Fruit fly (Drosophila melanogaster): ENCODE results near the gene CG11839.
A peak's percentile ranks its signal among the peaks of the same experiment; 100 is the strongest.

Gene CG11839

DNA sequence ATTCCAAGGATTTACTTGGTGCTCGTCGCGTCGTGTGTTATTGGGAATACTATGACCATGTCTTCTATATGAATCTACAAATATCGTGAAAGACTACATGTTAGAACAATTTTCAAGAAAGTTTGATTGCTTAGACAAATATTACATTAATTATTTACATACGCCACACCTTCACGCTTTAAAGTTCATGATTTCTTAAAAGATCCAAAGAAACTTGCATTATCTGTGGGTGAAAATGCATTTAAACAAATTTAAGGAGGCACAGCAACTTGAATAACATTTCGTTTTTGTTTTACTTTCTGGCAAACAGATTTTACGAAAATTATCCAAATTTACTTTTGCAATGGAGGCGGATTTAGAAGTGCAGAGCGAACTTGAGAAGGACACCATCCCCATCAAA is 33.1 kb upstream of the CG11839 start, which contains the start of gene CG31115:
Gene CG31115, plus strand, starts transcription at position 301 of the 400 bp plus-strand sequence.
- TF ChIP-seq rn (GFP tag; IDR thresholded peaks at IDR 0.05) (no peak), CG32121 (GFP tag; IDR thresholded peaks at IDR 0.05) (no peak), CG12605 (GFP tag; IDR thresholded peaks at IDR 0.05) (no peak), Pif1B (GFP tag; optimal IDR thresholded peaks at IDR 0.05) (no peak), CG8159 (tag; optimal IDR thresholded peaks at IDR 0.05) (no peak)

DNA sequence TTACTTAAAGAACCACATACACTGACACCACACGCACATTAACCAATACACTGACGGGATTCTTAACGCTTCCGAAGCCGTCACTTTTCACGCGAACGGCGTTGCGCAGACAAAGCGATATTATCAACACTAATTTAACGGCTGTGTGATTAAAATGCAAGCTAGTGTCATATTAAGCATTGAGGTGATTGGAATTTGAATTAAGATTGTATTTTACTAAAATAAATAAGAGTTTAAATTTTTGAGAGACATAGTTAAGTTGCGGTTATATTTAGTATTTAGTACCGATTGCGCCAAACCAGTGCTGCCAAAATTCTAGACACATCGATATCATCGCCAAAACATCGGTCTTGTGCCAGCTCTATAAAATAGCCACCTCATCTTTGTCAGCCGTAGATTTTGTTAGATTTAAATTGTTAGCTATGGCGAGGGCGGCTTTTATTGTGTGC is 30.7 kb upstream of the CG11839 start, which contains the start of the genes Ythdf and bai:
Gene Ythdf, minus strand, starts transcription at position 222 of the 449 bp plus-strand sequence.
Gene bai, plus strand, starts transcription at position 347 of the 449 bp plus-strand sequence.
- no peak for TF ChIP-seq rn (GFP tag; IDR thresholded peaks at IDR 0.05)
- TF ChIP-seq gl (tag; optimal IDR thresholded peaks at IDR 0.05): no peak
- no peak for TF ChIP-seq CG4496 (GFP tag; IDR thresholded peaks at IDR 0.05)
- peak; percentile 72 for TF ChIP-seq CG9948 (tag; optimal IDR thresholded peaks at IDR 0.05)

DNA sequence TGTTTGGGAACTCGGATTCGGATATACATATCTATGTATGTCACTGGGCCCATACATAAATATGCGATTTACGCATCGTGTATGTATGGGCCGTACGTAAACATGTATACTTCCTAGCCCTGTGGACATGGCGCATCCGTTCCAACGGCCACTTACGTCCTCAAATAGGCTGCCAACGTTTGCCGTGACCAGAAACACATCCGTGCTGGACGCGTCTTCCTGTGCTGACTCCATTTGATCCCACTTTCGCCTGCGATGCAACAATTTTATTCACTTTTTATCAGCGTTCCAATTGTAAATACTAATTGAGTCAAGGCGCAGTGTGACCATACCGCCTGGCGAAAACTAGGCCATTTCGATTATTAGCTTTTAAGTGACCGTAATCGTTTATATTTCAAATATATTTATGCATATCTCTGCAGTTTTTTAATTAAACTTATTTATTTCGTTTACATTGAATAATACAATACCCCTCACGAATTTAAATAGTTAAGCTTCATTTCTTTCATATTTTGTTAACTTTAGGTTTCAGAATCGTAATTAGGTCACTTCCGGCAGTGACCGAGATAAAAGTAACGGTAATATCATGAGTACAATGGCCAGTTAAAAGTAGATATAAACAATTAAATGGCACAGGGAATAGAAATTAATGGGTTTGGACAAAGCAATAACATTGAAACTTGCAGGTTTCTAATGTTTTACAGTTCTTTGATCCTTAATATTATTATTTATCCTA is 24.7 kb upstream of the CG11839 start, which contains the start of gene 5PtaseI:
Gene 5PtaseI, minus strand, starts transcription at position 336 of the 736 bp plus-strand sequence.
- TF ChIP-seq CG9948 (tag; optimal IDR thresholded peaks at IDR 0.05): no peak
- TF ChIP-seq fd96Ca (GFP tag; IDR thresholded peaks at IDR 0.05): no peak
- no peak for TF ChIP-seq Pif1A (GFP tag; optimal IDR thresholded peaks at IDR 0.05)
- TF ChIP-seq CG8301 (tag; optimal IDR thresholded peaks at IDR 0.05): no peak
- no peak for TF ChIP-seq CG13204 (GFP tag; optimal IDR thresholded peaks at IDR 0.05)

DNA sequence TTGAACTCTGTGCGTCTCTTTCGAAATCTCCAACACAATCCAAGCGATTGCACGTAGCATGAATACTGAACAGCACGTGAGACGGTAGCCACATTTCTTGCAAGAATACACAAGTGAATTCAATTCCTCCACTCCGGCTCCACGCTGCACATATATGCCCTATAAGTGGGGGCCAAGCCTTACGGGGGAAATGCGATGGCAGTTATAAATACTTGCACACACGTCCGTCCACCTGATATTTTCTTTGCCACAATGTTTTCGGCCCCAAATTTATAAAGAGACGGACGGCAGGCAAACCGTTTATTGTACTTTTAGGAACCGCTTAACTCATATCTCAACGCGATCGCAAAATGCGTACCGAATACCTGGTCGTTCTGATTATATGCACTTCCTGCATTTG is 23.7 kb upstream of the CG11839 start, which contains the start of gene CG11786:
Gene CG11786, plus strand, starts transcription at position 301 of the 400 bp plus-strand sequence.
- TF ChIP-seq Pif1B (GFP tag; optimal IDR thresholded peaks at IDR 0.05): no peak
- no peak for TF ChIP-seq CG14655 (GFP tag; optimal IDR thresholded peaks at IDR 0.05)
- no peak for TF ChIP-seq gl (tag; optimal IDR thresholded peaks at IDR 0.05)
- no peak for TF ChIP-seq CG32121 (GFP tag; IDR thresholded peaks at IDR 0.05)
- TF ChIP-seq CG8159 (tag; optimal IDR thresholded peaks at IDR 0.05): no peak
- no peak for TF ChIP-seq EcR (GFP tag; optimal IDR thresholded peaks at IDR 0.05)
- TF ChIP-seq CG10348 (GFP tag; IDR thresholded peaks at IDR 0.05): no peak
- no peak for TF ChIP-seq CG13204 (GFP tag; optimal IDR thresholded peaks at IDR 0.05)
- TF ChIP-seq CG15710 (tag; optimal IDR thresholded peaks at IDR 0.05): no peak
- TF ChIP-seq Snoo (tag; optimal IDR thresholded peaks at IDR 0.05): no peak
- no peak for TF ChIP-seq CG8301 (tag; optimal IDR thresholded peaks at IDR 0.05)
- no peak for TF ChIP-seq CG4496 (GFP tag; IDR thresholded peaks at IDR 0.05)
- no peak for TF ChIP-seq CG17806 (tag; optimal IDR thresholded peaks at IDR 0.05)
- TF ChIP-seq Pif1A (GFP tag; optimal IDR thresholded peaks at IDR 0.05): no peak
- TF ChIP-seq D1 (tag; optimal IDR thresholded peaks at IDR 0.05): no peak
- TF ChIP-seq CG34367 (tag; optimal IDR thresholded peaks at IDR 0.05): no peak
- TF ChIP-seq Ets98B (GFP tag; IDR thresholded peaks at IDR 0.05): no peak
- no peak for TF ChIP-seq CG12605 (GFP tag; IDR thresholded peaks at IDR 0.05)

DNA sequence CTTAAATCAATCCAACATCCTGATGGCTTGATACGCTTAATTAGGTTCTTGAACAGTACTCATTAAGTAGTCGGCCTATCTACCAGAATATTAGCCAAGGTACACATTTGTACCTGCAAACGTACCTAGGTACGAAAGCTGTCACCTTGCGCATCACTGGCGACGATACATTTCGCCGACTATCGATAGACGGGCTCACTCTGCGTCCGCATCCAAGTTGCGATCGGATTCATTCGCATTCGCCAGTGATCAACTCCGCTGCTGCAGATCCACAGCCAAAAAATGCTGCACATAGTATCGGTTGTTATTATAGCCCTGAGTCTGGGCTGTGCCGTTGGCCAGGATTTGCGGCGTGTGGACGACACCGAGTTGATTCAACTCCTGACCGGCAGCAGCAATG is 22.2 kb upstream of the CG11839 start, which contains the start of gene CG11790:
Gene CG11790, plus strand, starts transcription at position 203 of the 400 bp plus-strand sequence.
- TF ChIP-seq CG4496 (GFP tag; IDR thresholded peaks at IDR 0.05): 0 out of 3 replicates have a peak, but pooled peaks have one; percentile 31
- TF ChIP-seq Pif1A (GFP tag; optimal IDR thresholded peaks at IDR 0.05): no peak
- no peak for TF ChIP-seq gl (tag; optimal IDR thresholded peaks at IDR 0.05)
- TF ChIP-seq Snoo (tag; optimal IDR thresholded peaks at IDR 0.05): no peak
- TF ChIP-seq CG8159 (tag; optimal IDR thresholded peaks at IDR 0.05): no peak
- no peak for TF ChIP-seq EcR (GFP tag; optimal IDR thresholded peaks at IDR 0.05)
- no peak for TF ChIP-seq CG14655 (GFP tag; optimal IDR thresholded peaks at IDR 0.05)
- TF ChIP-seq CG15710 (tag; optimal IDR thresholded peaks at IDR 0.05): no peak
- no peak for TF ChIP-seq CG12605 (GFP tag; IDR thresholded peaks at IDR 0.05)
- no peak for TF ChIP-seq Pif1B (GFP tag; optimal IDR thresholded peaks at IDR 0.05)
- TF ChIP-seq CG8301 (tag; optimal IDR thresholded peaks at IDR 0.05): no peak
- TF ChIP-seq D1 (tag; optimal IDR thresholded peaks at IDR 0.05): no peak
- TF ChIP-seq rn (GFP tag; IDR thresholded peaks at IDR 0.05): no peak
- TF ChIP-seq CG9948 (tag; optimal IDR thresholded peaks at IDR 0.05): no peak
- TF ChIP-seq Ets98B (GFP tag; IDR thresholded peaks at IDR 0.05): no peak; the same call in 1 of the 2 replicates
- peak; percentile 15; the same call in 1 of the 2 replicates for TF ChIP-seq CG32121 (GFP tag; IDR thresholded peaks at IDR 0.05)
- TF ChIP-seq CG34367 (tag; optimal IDR thresholded peaks at IDR 0.05): no peak

DNA sequence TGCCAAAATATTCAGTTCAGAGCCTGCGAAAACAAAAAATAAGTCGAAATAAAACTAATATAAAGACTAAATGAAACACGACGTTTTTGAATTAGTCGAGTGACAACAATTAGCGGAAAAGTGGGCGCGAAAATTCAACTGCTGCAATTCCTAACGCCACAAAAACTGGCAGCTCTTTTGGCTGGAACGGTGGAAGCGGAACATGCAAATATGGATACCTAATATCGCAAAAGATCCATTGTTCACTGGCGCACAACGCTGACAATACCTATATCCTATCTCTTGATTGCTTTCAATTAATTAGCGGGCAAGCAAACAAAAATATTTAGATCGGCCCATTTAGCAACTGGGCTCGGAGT is 20.4 kb upstream of the CG11839 start, which contains the start of gene CG11791:
Gene CG11791, plus strand, starts transcription at position 234 of the 359 bp plus-strand sequence.
- no peak for TF ChIP-seq CG8301 (tag; optimal IDR thresholded peaks at IDR 0.05)
